Worm (Caenorhabditis elegans) whole organism, young adult: ENCODE measurements around the gene chc-1.

Experiments used
- C06A6.2 ChIP-seq: fragments of 200-800 bp; sonication (Bioruptor generic); conservative IDR thresholded peaks from 2 replicates; pipeline ENCODE4 v1.3.6; 2022; ENCODE audit warnings: missing genetic modification characterization, missing compliant biosample characterization
- F22D6.2 ChIP-seq: sonication (generic microtip); optimal IDR thresholded peaks from 2 replicates; lab custom pipeline; 2016; ENCODE audit warnings: mild to moderate bottlenecking, missing genetic modification characterization, missing compliant biosample characterization
- athp-1 ChIP-seq: sonication (generic microtip); optimal IDR thresholded peaks from 2 replicates; lab custom pipeline; 2017; ENCODE audit warnings: mild to moderate bottlenecking, missing genetic modification characterization, missing compliant biosample characterization
- ets-4 ChIP-seq: fragments of 200-800 bp; sonication (Bioruptor generic); optimal IDR thresholded peaks from 2 replicates; lab custom pipeline; 2018; ENCODE audit warnings: mild to moderate bottlenecking, missing genetic modification characterization, missing compliant biosample characterization
- him-1 ChIP-seq: sonication (generic microtip); optimal IDR thresholded peaks from 2 replicates; lab custom pipeline; 2016; ENCODE audit warnings: missing genotype, missing genetic modification reagents, missing genetic modification characterization, missing compliant biosample characterization
- hmg-1.2 ChIP-seq: fragments of 200-800 bp; sonication (Bioruptor generic); IDR thresholded peaks from 2 replicates; pipeline ENCODE4 v1.3.6; 2022; ENCODE audit warnings: missing genetic modification reagents, missing genetic modification characterization, missing compliant biosample characterization
- let-526 ChIP-seq: fragments of 200-800 bp; sonication (Bioruptor generic); IDR thresholded peaks from 2 replicates; pipeline ENCODE4 v1.3.6; 2022; ENCODE audit warnings: missing genetic modification reagents, missing genetic modification characterization, missing compliant biosample characterization
- mxl-1 ChIP-seq: sonication (generic microtip); optimal IDR thresholded peaks from 2 replicates; lab custom pipeline; 2016; ENCODE audit warnings: missing genetic modification characterization, missing compliant biosample characterization
- nfya-1 ChIP-seq: sonication (generic microtip); optimal IDR thresholded peaks from 2 replicates; lab custom pipeline; 2017; ENCODE audit warnings: antibody characterized with exemption, missing compliant biosample characterization, missing genetic modification characterization, borderline replicate concordance; ENCODE audit not compliant: insufficient read depth
- sdz-38 ChIP-seq: sonication (generic microtip); optimal IDR thresholded peaks from 2 replicates; lab custom pipeline; 2016; ENCODE audit warnings: missing genotype, missing genetic modification characterization, missing compliant biosample characterization
- sea-2 ChIP-seq: fragments of 200-800 bp; sonication (Bioruptor generic); IDR thresholded peaks from 2 replicates; pipeline ENCODE4 v1.3.6; 2022; ENCODE audit warnings: missing genetic modification characterization, missing compliant biosample characterization
- zim-3 ChIP-seq: sonication (generic microtip); optimal IDR thresholded peaks from 2 replicates; lab custom pipeline; 2017; ENCODE audit warnings: mild to moderate bottlenecking, missing genetic modification characterization, moderate library complexity, missing compliant biosample characterization
- ztf-6 ChIP-seq: fragments of 200-800 bp; sonication (Bioruptor generic); IDR thresholded peaks from 2 replicates; pipeline ENCODE4 v1.3.6; 2022; ENCODE audit warnings: missing genetic modification reagents, missing genetic modification characterization, missing compliant biosample characterization

ce11 chrIII:10215882-10216281 lies 12.3 kb downstream of the chc-1 start:
- TF ChIP-seq ztf-6 (GFP tag; lab: Robert Waterston, UW) (no peak), sdz-38 (no peak), nfya-1 (tag; lab: Kevin White, UChicago) (no peak), C06A6.2 (no peak), ets-4 (GFP tag; lab: Kevin White, UChicago) (no peak), let-526 (GFP tag; lab: Robert Waterston, UW) (no peak), F22D6.2 (no peak), him-1 (no peak), athp-1 (no peak), hmg-1.2 (GFP tag; lab: Robert Waterston, UW) (no peak), mxl-1 (tag; lab: Kevin White, UChicago) (no peak), sea-2 (GFP tag; lab: Robert Waterston, UW) (no peak), zim-3 (no peak)
